Worm (Caenorhabditis elegans) whole organism, late embryonic: Measurements from ENCODE around the gene dmsr-6.

Source experiments
- ceh-18 ChIP-seq: sonication (generic microtip); optimal IDR thresholded peaks from 2 replicates; lab custom pipeline; 2016; ENCODE audit warnings: missing genetic modification characterization, missing compliant biosample characterization
- dmd-4 ChIP-seq: sonication (generic microtip); optimal IDR thresholded peaks from 2 replicates; lab custom pipeline; 2016; ENCODE audit warnings: borderline replicate concordance, missing genetic modification characterization, missing compliant biosample characterization
- dve-1 ChIP-seq: sonication (generic microtip); optimal IDR thresholded peaks from 2 replicates; lab custom pipeline; 2017; ENCODE audit warnings: antibody characterized with exemption, mild to moderate bottlenecking, missing genetic modification characterization, missing compliant biosample characterization
- hlh-15 ChIP-seq: sonication (generic microtip); optimal IDR thresholded peaks from 2 replicates; lab custom pipeline; 2016; ENCODE audit warnings: missing genetic modification characterization, missing compliant biosample characterization
- pha-4 ChIP-seq: fragments of 150-350 bp; optimal IDR thresholded peaks from 2 replicates; lab custom pipeline; 2018; ENCODE audit warnings: missing biosample characterization, missing genetic modification reagents, missing genetic modification characterization
- unc-3 ChIP-seq, 2 experiments: fragments of 200-800 bp in 1 of 2; sonication (Bioruptor generic) in 1 of 2; sonication (generic microtip) in 1 of 2; conservative IDR thresholded peaks in 1 of 2; optimal IDR thresholded peaks in 1 of 2; 2 replicates each; pipeline versions ENCODE4 v1.3.6 to Lab custom; 2016 to 2022; ENCODE audit warnings: missing compliant biosample characterization in 2 of 2, missing genetic modification characterization in 2 of 2, missing genetic modification reagents in 1 of 2

- TF ChIP-seq dve-1 (tag; lab: Kevin White, UChicago) (no peak), pha-4 (no peak), ceh-18 (no peak), unc-3 (GFP tag; conservative IDR thresholded peaks at IDR 0.05; lab: Robert Waterston, UW) (no peak), unc-3 (tag; optimal IDR thresholded peaks at IDR 0.05; lab: Kevin White, UChicago) (no peak), hlh-15 (tag; lab: Kevin White, UChicago) (no peak), dmd-4 (tag; lab: Kevin White, UChicago) (no peak)
Measured at ce11 chrII:14432100-14432499, 23.3 kb upstream of the dmsr-6 start.
